Worm (Caenorhabditis elegans): ENCODE data around the gene ugt-32.

Gene ugt-32

ce11 chrV:3843926-3844325, at the start of gene ugt-32:
ugt-32 (minus strand) TSS chrV:3844007.
- TF ChIP-seq rbr-2 (tag; optimal IDR thresholded peaks at IDR 0.05) (no peak), aha-1 (tag) (no peak), ceh-32 (tag; optimal IDR thresholded peaks at IDR 0.05; ENCODE audit: poor library complexity) (no peak), pqm-1 (tag; optimal IDR thresholded peaks at IDR 0.05) (peak; percentile 45), nhr-6 (tag; optimal IDR thresholded peaks at IDR 0.05) (no peak), nhr-41 (GFP tag; IDR thresholded peaks at IDR 0.05) (no peak), arid-1 (GFP tag; conservative IDR thresholded peaks at IDR 0.05) (no peak), nhr-28 (tag; optimal IDR thresholded peaks at IDR 0.05) (peak; percentile 78), tag-97 (GFP tag; IDR thresholded peaks at IDR 0.05) (no peak), dmd-6 (GFP tag; IDR thresholded peaks at IDR 0.05) (no peak; the same call in 1 of the 2 replicates), lsy-2 (tag; optimal IDR thresholded peaks at IDR 0.05) (no peak), nhr-10 (tag; optimal IDR thresholded peaks at IDR 0.05) (no peak), daf-12 (tag; optimal IDR thresholded peaks at IDR 0.05) (no peak), nhr-76 (tag; optimal IDR thresholded peaks at IDR 0.05) (no peak), lir-3 (tag; optimal IDR thresholded peaks at IDR 0.05) (no peak), ceh-44 (GFP tag; IDR thresholded peaks at IDR 0.05) (no peak)

- TF ChIP-seq set-16 (GFP tag; IDR thresholded peaks at IDR 0.05) (no peak), R02D3.7 (tag; optimal IDR thresholded peaks at IDR 0.05) (no peak), lin-38 (GFP tag; IDR thresholded peaks at IDR 0.05) (no peak), daf-12 (tag; optimal IDR thresholded peaks at IDR 0.05) (no peak), ZK337.2 (GFP tag; IDR thresholded peaks at IDR 0.05) (no peak), nhr-28 (tag; optimal IDR thresholded peaks at IDR 0.05) (no peak), T20F7.1 (GFP tag; optimal IDR thresholded peaks at IDR 0.05) (no peak)
Measured at ce11 chrV:3892361-3892904, 48.6 kb upstream of the ugt-32 start, which contains the start of gene C17E7.4. C17E7.4 (plus strand) TSS chrV:3892854.

ce11 chrV:3891919-3892318, 48.1 kb upstream of the ugt-32 start, which contains the start of gene C17E7.12:
C17E7.12 (minus strand) TSS chrV:3892019.
- TF ChIP-seq daf-19 (GFP tag; conservative IDR thresholded peaks at IDR 0.05) (no peak), lin-29 (GFP tag; IDR thresholded peaks at IDR 0.05) (no peak), dmd-9 (GFP tag; IDR thresholded peaks at IDR 0.05) (no peak), mdt-29 (GFP tag; IDR thresholded peaks at IDR 0.05) (no peak), spr-3 (GFP tag; optimal IDR thresholded peaks at IDR 0.05) (no peak), skn-1 (tag; optimal IDR thresholded peaks at IDR 0.05) (no peak), ZK546.5 (tag; optimal IDR thresholded peaks at IDR 0.05) (no peak), zip-2 (tag; optimal IDR thresholded peaks at IDR 0.05) (no peak), ztf-11 (tag; optimal IDR thresholded peaks at IDR 0.05) (no peak), nhr-42 (GFP tag; IDR thresholded peaks at IDR 0.05) (no peak), sdz-12 (GFP tag; optimal IDR thresholded peaks at IDR 0.05) (no peak)

DNA sequence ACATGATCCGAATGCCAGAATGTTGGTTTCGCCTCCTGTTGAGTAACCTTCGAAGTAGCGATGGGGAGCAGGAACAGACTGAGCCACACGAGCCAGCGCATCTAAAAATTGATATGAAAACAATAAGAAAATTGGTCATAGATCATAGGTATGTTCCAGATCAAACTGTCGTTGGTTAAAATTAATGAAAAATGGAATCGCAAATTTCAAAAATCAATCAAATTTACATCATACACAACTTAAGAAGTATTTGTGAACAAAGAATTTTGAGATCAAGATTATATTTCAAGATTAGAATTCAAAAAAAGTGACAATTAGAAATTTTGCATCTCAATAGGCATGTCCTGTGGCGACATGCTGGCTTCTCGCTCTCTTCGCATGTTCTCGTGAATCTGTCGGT, 47.0 kb upstream of the ugt-32 start, which contains the start of gene C17E7.9:
Gene C17E7.9 (minus strand): TSS at position 101 of the 400 bp plus-strand sequence.
- no peak for TF ChIP-seq dve-1 (tag; optimal IDR thresholded peaks at IDR 0.05; ENCODE audit: insufficient read depth)
- TF ChIP-seq set-16 (GFP tag; IDR thresholded peaks at IDR 0.05): no peak
- no peak for TF ChIP-seq pqm-1 (tag; optimal IDR thresholded peaks at IDR 0.05)

DNA sequence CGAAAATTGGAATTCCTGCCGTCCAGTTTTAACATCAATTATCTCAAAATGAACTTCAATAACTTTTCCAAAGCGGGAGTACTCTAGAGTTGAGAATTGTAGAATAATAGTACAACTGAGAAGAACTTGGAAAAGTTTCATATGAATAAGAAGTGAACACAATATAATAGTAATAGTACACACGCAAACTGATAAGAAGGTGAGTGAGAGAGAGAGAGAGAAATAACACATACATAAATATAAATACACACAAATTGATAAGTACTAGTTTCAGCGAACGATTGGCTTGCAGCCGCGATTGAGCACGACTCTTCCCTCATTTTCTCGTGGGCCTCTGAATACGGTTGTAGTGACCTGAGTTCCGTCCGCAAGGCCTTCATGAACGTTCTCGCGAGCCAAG, 45.3 kb upstream of the ugt-32 start, which contains the start of gene C17E7.13:
Gene C17E7.13 (minus strand): TSS at position 176 of the 400 bp plus-strand sequence.
- TF ChIP-seq egl-43 (GFP tag; IDR thresholded peaks at IDR 0.05) (no peak), ces-1 (GFP tag; optimal IDR thresholded peaks at IDR 0.05) (no peak), fos-1 (tag; optimal IDR thresholded peaks at IDR 0.05) (no peak), nhr-77 (tag; optimal IDR thresholded peaks at IDR 0.05) (no peak), lin-1 (GFP tag; IDR thresholded peaks at IDR 0.05) (no peak), daf-16 (GFP tag; optimal IDR thresholded peaks at IDR 0.05) (no peak), daf-16 (tag; optimal IDR thresholded peaks at IDR 0.05) (peak; percentile 49), egl-27 (tag; optimal IDR thresholded peaks at IDR 0.05) (no peak), spr-3 (GFP tag; optimal IDR thresholded peaks at IDR 0.05) (no peak), lin-15B (tag; optimal IDR thresholded peaks at IDR 0.05) (no peak), aly-2 (tag; optimal IDR thresholded peaks at IDR 0.05) (no peak), zip-2 (tag; optimal IDR thresholded peaks at IDR 0.05) (no peak), saeg-2 (GFP tag; IDR thresholded peaks at IDR 0.05) (no peak), zfp-2 (tag; optimal IDR thresholded peaks at IDR 0.05) (no peak), Y48G9A.11 (GFP tag; IDR thresholded peaks at IDR 0.05) (no peak), dmd-6 (GFP tag; IDR thresholded peaks at IDR 0.05) (no peak), pqm-1 (tag; optimal IDR thresholded peaks at IDR 0.05) (peak; percentile 61), rbr-2 (tag; optimal IDR thresholded peaks at IDR 0.05) (no peak), ZK546.5 (tag; optimal IDR thresholded peaks at IDR 0.05) (no peak), nhr-28 (tag; optimal IDR thresholded peaks at IDR 0.05) (peak; percentile 39)
